Fruit fly (Drosophila melanogaster) whole organism, prepupa: ENCODE measurements around the gene BBIP1.

Experiments used
- CG10669 ChIP-seq: fragments of 200-800 bp; sonication (Bioruptor generic); optimal IDR thresholded peaks from 3 replicates; lab custom pipeline; 2018; ENCODE audit warnings: missing biosample characterization, mild to moderate bottlenecking, missing genetic modification characterization, moderate library complexity
- CG11294 ChIP-seq: fragments of 200-800 bp; sonication (Bioruptor generic); IDR thresholded peaks from 2 replicates; pipeline ENCODE4 v1.3.6; 2022; ENCODE audit warnings: missing biosample characterization, missing genetic modification characterization
- CG11762 ChIP-seq: fragments of 200-800 bp; sonication (Bioruptor generic); optimal IDR thresholded peaks from 3 replicates; lab custom pipeline; 2016; ENCODE audit warnings: missing biosample characterization, missing genetic modification characterization; ENCODE audit not compliant: insufficient read depth
- CG1621 ChIP-seq: fragments of 200-800 bp; sonication (Bioruptor generic); optimal IDR thresholded peaks from 3 replicates; lab custom pipeline; 2018; ENCODE audit warnings: missing biosample characterization, mild to moderate bottlenecking, missing genetic modification characterization
- CG16779 ChIP-seq: fragments of 200-800 bp; sonication (Bioruptor generic); optimal IDR thresholded peaks from 3 replicates; lab custom pipeline; 2017; ENCODE audit warnings: missing biosample characterization, mild to moderate bottlenecking, missing genetic modification characterization
- CG31627 ChIP-seq: fragments of 200-800 bp; sonication (Bioruptor generic); optimal IDR thresholded peaks from 3 replicates; lab custom pipeline; 2016; ENCODE audit warnings: missing biosample characterization, missing genetic modification characterization
- CG32006 ChIP-seq: fragments of 200-800 bp; sonication (Bioruptor generic); optimal IDR thresholded peaks from 3 replicates; lab custom pipeline; 2017; ENCODE audit warnings: missing biosample characterization, mild to moderate bottlenecking, missing genetic modification characterization
- CG34406 ChIP-seq: fragments of 200-800 bp; sonication (Bioruptor generic); optimal IDR thresholded peaks from 3 replicates; lab custom pipeline; 2016; ENCODE audit warnings: missing biosample characterization, missing genetic modification characterization
- CG3919 ChIP-seq: fragments of 200-800 bp; sonication (Bioruptor generic); optimal IDR thresholded peaks from 3 replicates; lab custom pipeline; 2016; ENCODE audit warnings: missing biosample characterization, missing genetic modification characterization
- CG6276 ChIP-seq: fragments of 200-800 bp; sonication (Bioruptor generic); optimal IDR thresholded peaks from 2 replicates; lab custom pipeline; 2017; ENCODE audit warnings: missing biosample characterization, mild to moderate bottlenecking, missing genetic modification characterization
- CG6808 ChIP-seq: fragments of 200-800 bp; sonication (Bioruptor generic); optimal IDR thresholded peaks from 3 replicates; lab custom pipeline; 2017; ENCODE audit warnings: missing biosample characterization, missing genetic modification characterization, mild to moderate bottlenecking, moderate library complexity, missing genetic modification reagents
- CG7368 ChIP-seq: fragments of 200-800 bp; sonication (Bioruptor generic); optimal IDR thresholded peaks from 3 replicates; lab custom pipeline; 2016; ENCODE audit warnings: missing biosample characterization, missing genetic modification characterization
- CG8119 ChIP-seq: fragments of 200-800 bp; sonication (Bioruptor generic); IDR thresholded peaks from 3 replicates; pipeline ENCODE4 v1.3.6; 2022; ENCODE audit warnings: missing biosample characterization, missing genetic modification characterization
- CG8319 ChIP-seq: fragments of 200-800 bp; sonication (Bioruptor generic); optimal IDR thresholded peaks from 3 replicates; lab custom pipeline; 2016; ENCODE audit warnings: missing biosample characterization, missing genetic modification characterization
- CG8632 ChIP-seq: fragments of 200-800 bp; sonication (Bioruptor generic); optimal IDR thresholded peaks from 3 replicates; lab custom pipeline; 2016; ENCODE audit warnings: missing biosample characterization, missing genetic modification characterization
- CG9139 ChIP-seq: fragments of 200-800 bp; sonication (Bioruptor generic); optimal IDR thresholded peaks from 3 replicates; lab custom pipeline; 2017; ENCODE audit warnings: missing biosample characterization, mild to moderate bottlenecking, missing genetic modification characterization
- Eip75B ChIP-seq: fragments of 200-800 bp; sonication (Bioruptor generic); optimal IDR thresholded peaks from 3 replicates; lab custom pipeline; 2016; ENCODE audit warnings: missing biosample characterization, missing genetic modification characterization
- Eip78C ChIP-seq: fragments of 200-800 bp; sonication (Bioruptor generic); peaks from one replicate; lab custom pipeline; 2016; ENCODE audit warnings: missing biosample characterization, missing genetic modification characterization
- Ets21C ChIP-seq: fragments of 200-800 bp; sonication (Bioruptor generic); optimal IDR thresholded peaks from 3 replicates; lab custom pipeline; 2016; ENCODE audit warnings: missing biosample characterization, missing genetic modification characterization
- Ets96B ChIP-seq: fragments of 200-800 bp; optimal IDR thresholded peaks from 2 replicates; lab custom pipeline; 2019; ENCODE audit warnings: missing biosample characterization, mild to moderate bottlenecking, missing genetic modification characterization, moderate library complexity
- Gug ChIP-seq: fragments of 200-800 bp; sonication (Bioruptor generic); IDR thresholded peaks from 2 replicates; pipeline ENCODE4 v1.3.6; 2022; ENCODE audit warnings: missing biosample characterization, missing genetic modification characterization
- Hr38 ChIP-seq: sonication (Bioruptor generic); optimal IDR thresholded peaks from 2 replicates; lab custom pipeline; 2016; ENCODE audit warnings: missing biosample characterization, missing genetic modification characterization
- Hr39 ChIP-seq: fragments of 200-800 bp; sonication (Bioruptor generic); optimal IDR thresholded peaks from 2 replicates; lab custom pipeline; 2016; ENCODE audit warnings: missing biosample characterization, missing genetic modification characterization
- Hr4 ChIP-seq: fragments of 200-800 bp; sonication (Bioruptor generic); optimal IDR thresholded peaks from 3 replicates; lab custom pipeline; 2016; ENCODE audit warnings: missing biosample characterization, missing genetic modification characterization
- Lpt ChIP-seq: fragments of 200-800 bp; sonication (Bioruptor generic); optimal IDR thresholded peaks from 3 replicates; lab custom pipeline; 2016; ENCODE audit warnings: missing biosample characterization, missing genetic modification characterization
- Met ChIP-seq: fragments of 200-800 bp; sonication (Bioruptor generic); optimal IDR thresholded peaks from 3 replicates; lab custom pipeline; 2016; ENCODE audit warnings: missing biosample characterization, missing genetic modification characterization
- OdsH ChIP-seq: fragments of 200-800 bp; sonication (Bioruptor generic); optimal IDR thresholded peaks from 3 replicates; lab custom pipeline; 2016; ENCODE audit warnings: missing biosample characterization, missing genetic modification characterization
- Sox14 ChIP-seq: fragments of 200-800 bp; sonication (Bioruptor generic); optimal IDR thresholded peaks from 3 replicates; lab custom pipeline; 2016; ENCODE audit warnings: missing biosample characterization, missing genetic modification characterization
- Sox15 ChIP-seq: fragments of 200-800 bp; sonication (Bioruptor generic); optimal IDR thresholded peaks from 3 replicates; lab custom pipeline; 2016; ENCODE audit warnings: missing biosample characterization, missing genetic modification characterization
- achi ChIP-seq: fragments of 200-800 bp; sonication (Bioruptor generic); optimal IDR thresholded peaks from 3 replicates; lab custom pipeline; 2016; ENCODE audit warnings: missing biosample characterization, missing genetic modification characterization
- acj6 ChIP-seq: fragments of 200-800 bp; sonication (Bioruptor generic); optimal IDR thresholded peaks from 3 replicates; lab custom pipeline; 2016; ENCODE audit warnings: missing biosample characterization, missing genetic modification characterization
- cyc ChIP-seq: fragments of 200-800 bp; sonication (Bioruptor generic); optimal IDR thresholded peaks from 3 replicates; lab custom pipeline; 2016; ENCODE audit warnings: missing biosample characterization, missing genetic modification characterization
- dsx ChIP-seq: fragments of 200-800 bp; optimal IDR thresholded peaks from 3 replicates; lab custom pipeline; 2019; ENCODE audit warnings: missing biosample characterization, mild to moderate bottlenecking, missing genetic modification characterization, moderate library complexity; ENCODE audit not compliant: poor library complexity, severe bottlenecking
- eg ChIP-seq: fragments of 200-800 bp; sonication (Bioruptor generic); IDR thresholded peaks from 3 replicates; pipeline ENCODE4 v1.3.6; 2022; ENCODE audit warnings: missing biosample characterization, missing genetic modification characterization
- esn ChIP-seq: fragments of 200-800 bp; sonication (Bioruptor generic); optimal IDR thresholded peaks from 2 replicates; lab custom pipeline; 2016; ENCODE audit warnings: missing biosample characterization, mild to moderate bottlenecking, missing genetic modification characterization, moderate library complexity
- fd59A ChIP-seq: fragments of 200-800 bp; sonication (Bioruptor generic); optimal IDR thresholded peaks from 2 replicates; lab custom pipeline; 2017; ENCODE audit warnings: missing biosample characterization, mild to moderate bottlenecking, missing genetic modification characterization, missing genetic modification reagents
- fd85E ChIP-seq: fragments of 200-800 bp; sonication (Bioruptor generic); optimal IDR thresholded peaks from 3 replicates; lab custom pipeline; 2016; ENCODE audit warnings: missing biosample characterization, missing genetic modification characterization
- fkh ChIP-seq: fragments of 200-800 bp; sonication (Bioruptor generic); optimal IDR thresholded peaks from 3 replicates; lab custom pipeline; 2017; ENCODE audit warnings: missing biosample characterization, mild to moderate bottlenecking, missing genetic modification characterization, moderate library complexity
- lz ChIP-seq: fragments of 200-800 bp; sonication (Bioruptor generic); optimal IDR thresholded peaks from 3 replicates; lab custom pipeline; 2016; ENCODE audit warnings: missing biosample characterization, missing genetic modification characterization
- net ChIP-seq: fragments of 200-800 bp; sonication (Bioruptor generic); optimal IDR thresholded peaks from 3 replicates; lab custom pipeline; 2016; ENCODE audit warnings: missing biosample characterization, missing genetic modification characterization
- pdm3 ChIP-seq: fragments of 200-800 bp; sonication (Bioruptor generic); optimal IDR thresholded peaks from 3 replicates; lab custom pipeline; 2016; ENCODE audit warnings: missing biosample characterization, missing genetic modification characterization
- salr ChIP-seq, 2 experiments: fragments of 200-800 bp; sonication (Bioruptor generic); optimal IDR thresholded peaks; 3 replicates each; lab custom pipeline; 2016 to 2018; ENCODE audit warnings: missing biosample characterization in 2 of 2, missing genetic modification characterization in 2 of 2, mild to moderate bottlenecking in 1 of 2
- ss ChIP-seq, 2 experiments: fragments of 200-800 bp; sonication (Bioruptor generic); optimal IDR thresholded peaks; 2 replicates in 1 of 2; 3 replicates in 1 of 2; lab custom pipeline; 2017 to 2018; ENCODE audit warnings: mild to moderate bottlenecking in 2 of 2, missing biosample characterization in 2 of 2, missing genetic modification characterization in 2 of 2, moderate library complexity in 1 of 2
- topi ChIP-seq: fragments of 200-800 bp; sonication (Bioruptor generic); optimal IDR thresholded peaks from 3 replicates; lab custom pipeline; 2016; ENCODE audit warnings: missing biosample characterization, missing genetic modification characterization
- vri ChIP-seq: fragments of 200-800 bp; sonication (Bioruptor generic); optimal IDR thresholded peaks from 3 replicates; lab custom pipeline; 2016; ENCODE audit warnings: missing biosample characterization, mild to moderate bottlenecking, missing genetic modification characterization

Gene BBIP1

dm6 chr3R:9370413-9370812, 33.8 kb upstream of the BBIP1 start (continued):
- TF ChIP-seq CG10669 (no peak), CG9139 (GFP tag; lab: Kevin White, UChicago) (no peak), CG6808 (no peak), CG8119 (GFP tag; lab: Robert Waterston, UW) (peak; percentile 58; the same call in 2 of the 3 replicates), CG1621 (tag; lab: Kevin White, UChicago) (no peak), achi (GFP tag; lab: Kevin White, UChicago) (no peak), Sox15 (no peak), CG7368 (GFP tag; lab: Kevin White, UChicago) (no peak), CG11762 (GFP tag; lab: Kevin White, UChicago) (no peak)

dm6 chr3R:9376789-9377188, 27.4 kb upstream of the BBIP1 start:
- no peak for TF ChIP-seq esn (GFP tag; lab: Kevin White, UChicago)
- TF ChIP-seq CG1621 (tag; lab: Kevin White, UChicago): no peak
- TF ChIP-seq fd59A (GFP tag; lab: Kevin White, UChicago): no peak
- no peak for TF ChIP-seq Eip78C (GFP tag; lab: Kevin White, UChicago)
- no peak for TF ChIP-seq salr (GFP tag; optimal IDR thresholded peaks at IDR 0.05; lab: Kevin White, UChicago)
- TF ChIP-seq Met (GFP tag; lab: Kevin White, UChicago): no peak
- no peak for TF ChIP-seq fkh (GFP tag; lab: Kevin White, UChicago)
- TF ChIP-seq Sox14: no peak
- no peak for TF ChIP-seq CG8319 (GFP tag; lab: Kevin White, UChicago)
- TF ChIP-seq, all 60 proteins: peak for 0

- peak; percentile 90 for TF ChIP-seq vri
- TF ChIP-seq CG10669: peak; percentile 86
- TF ChIP-seq CG7368 (GFP tag; lab: Kevin White, UChicago): peak; percentile 79
- peak; percentile 94 for TF ChIP-seq topi (GFP tag; lab: Kevin White, UChicago)
- peak; percentile 58 for TF ChIP-seq Lpt
- peak; percentile 90 for TF ChIP-seq CG3919 (GFP tag; lab: Kevin White, UChicago)
- peak; percentile 92 for TF ChIP-seq lz (GFP tag; lab: Kevin White, UChicago)
- peak; percentile 95 for TF ChIP-seq esn (GFP tag; lab: Kevin White, UChicago)
- TF ChIP-seq CG16779: peak; percentile 82
- TF ChIP-seq achi (GFP tag; lab: Kevin White, UChicago): peak; percentile 86
- no peak for TF ChIP-seq fd85E
- TF ChIP-seq salr (GFP tag; optimal IDR thresholded peaks at IDR 0.05; lab: Kevin White, UChicago): peak; percentile 42 to 78
- TF ChIP-seq pdm3 (GFP tag; lab: Kevin White, UChicago): peak; percentile 81
- TF ChIP-seq OdsH (GFP tag; lab: Kevin White, UChicago): peak; percentile 71
- TF ChIP-seq dsx (GFP tag; lab: Kevin White, UChicago): peak; percentile 91
- 0 out of 2 replicates have a peak, but pooled peaks have one; percentile 26 for TF ChIP-seq CG11294 (GFP tag; lab: Robert Waterston, UW)
- peak; percentile 71 for TF ChIP-seq Sox15
- TF ChIP-seq acj6 (GFP tag; lab: Kevin White, UChicago): peak; percentile 84
- peak; percentile 61 for TF ChIP-seq CG32006 (GFP tag; lab: Kevin White, UChicago)
- peak; percentile 23 for TF ChIP-seq CG6276 (GFP tag; lab: Kevin White, UChicago)
- peak; percentile 85 for TF ChIP-seq CG8632 (GFP tag; lab: Kevin White, UChicago)
- TF ChIP-seq Hr4 (GFP tag; lab: Kevin White, UChicago): peak; percentile 1
- peak; percentile 12; the same call in 1 of the 2 replicates for TF ChIP-seq Gug (GFP tag; lab: Robert Waterston, UW)
- peak; percentile 75 for TF ChIP-seq CG1621 (tag; lab: Kevin White, UChicago)
- peak; percentile 98 for TF ChIP-seq Eip78C (GFP tag; lab: Kevin White, UChicago)
- peak; percentile 74 for TF ChIP-seq Ets21C (GFP tag; lab: Kevin White, UChicago)
- TF ChIP-seq fkh (GFP tag; lab: Kevin White, UChicago): peak; percentile 66
- peak; percentile 87 for TF ChIP-seq cyc (GFP tag; lab: Kevin White, UChicago)
- peak; percentile 76 for TF ChIP-seq Hr39 (GFP tag; lab: Kevin White, UChicago)
- TF ChIP-seq Ets96B (tag; lab: Kevin White, UChicago): peak; percentile 88
- peak; percentile 76 for TF ChIP-seq CG31627
- TF ChIP-seq fd59A (GFP tag; lab: Kevin White, UChicago): peak; percentile 86
- peak; percentile 52 for TF ChIP-seq eg (GFP tag; lab: Robert Waterston, UW)
- no peak for TF ChIP-seq Hr38 (GFP tag; lab: Kevin White, UChicago)
- TF ChIP-seq CG34406 (GFP tag; lab: Kevin White, UChicago): peak; percentile 89
- peak; percentile 89 for TF ChIP-seq Eip75B (GFP tag; lab: Kevin White, UChicago)
- peak; percentile 88 to 90 for TF ChIP-seq ss (GFP tag; optimal IDR thresholded peaks at IDR 0.05; lab: Kevin White, UChicago)
- TF ChIP-seq net (GFP tag; lab: Kevin White, UChicago): peak; percentile 75
Measured at dm6 chr3R:9378644-9379411, 25.4 kb upstream of the BBIP1 start.
